Fruit fly (Drosophila melanogaster) whole organism, embryonic: ENCODE results near the gene Cap-H2.

Experiments used
- Bgb ChIP-seq: fragments of 200-800 bp; sonication (Bioruptor generic); IDR thresholded peaks from 2 replicates; pipeline ENCODE4 v1.3.6; 2022; ENCODE audit warnings: missing biosample characterization, missing genetic modification characterization; ENCODE audit not compliant: partially characterized antibody
- CG10274 ChIP-seq: fragments of 200-800 bp; sonication (Bioruptor generic); optimal IDR thresholded peaks from 3 replicates; lab custom pipeline; 2017; ENCODE audit warnings: missing biosample characterization, mild to moderate bottlenecking, missing genetic modification characterization
- CG10366 ChIP-seq: fragments of 200-800 bp; sonication (Bioruptor generic); IDR thresholded peaks from 2 replicates; pipeline ENCODE4 v1.3.6; 2022; ENCODE audit warnings: missing biosample characterization, missing genetic modification characterization
- CG11085 ChIP-seq: fragments of 200-800 bp; sonication (Bioruptor generic); IDR thresholded peaks from 2 replicates; pipeline ENCODE4 v1.3.6; 2022; ENCODE audit warnings: missing biosample characterization, missing genetic modification characterization
- CG12299 ChIP-seq: fragments of 200-800 bp; sonication (Bioruptor generic); optimal IDR thresholded peaks from 2 replicates; lab custom pipeline; 2018; ENCODE audit warnings: missing biosample characterization, mild to moderate bottlenecking, missing genetic modification characterization
- CG1529 ChIP-seq: fragments of 200-800 bp; sonication (Bioruptor generic); optimal IDR thresholded peaks from 3 replicates; lab custom pipeline; 2018; ENCODE audit warnings: missing biosample characterization, missing genetic modification characterization
- CG15479 ChIP-seq: fragments of 200-800 bp; sonication (Bioruptor generic); optimal IDR thresholded peaks from 3 replicates; lab custom pipeline; 2019; ENCODE audit warnings: missing biosample characterization, mild to moderate bottlenecking, missing genetic modification characterization, moderate library complexity
- CG15601 ChIP-seq: fragments of 200-800 bp; sonication (Bioruptor generic); optimal IDR thresholded peaks from 3 replicates; lab custom pipeline; 2019; ENCODE audit warnings: missing biosample characterization, mild to moderate bottlenecking, missing genetic modification characterization, moderate library complexity
- CG16779 ChIP-seq: fragments of 200-800 bp; sonication (Bioruptor generic); IDR thresholded peaks from 2 replicates; pipeline ENCODE4 v1.3.6; 2022; ENCODE audit warnings: missing biosample characterization, missing genetic modification characterization
- CG16813 ChIP-seq: fragments of 200-800 bp; sonication (Bioruptor generic); IDR thresholded peaks from 3 replicates; pipeline ENCODE4 v1.3.6; 2022; ENCODE audit warnings: missing biosample characterization, missing genetic modification characterization; ENCODE audit not compliant: partially characterized antibody
- CG17802 ChIP-seq: fragments of 200-800 bp; sonication (Bioruptor generic); optimal IDR thresholded peaks from 2 replicates; lab custom pipeline; 2018; ENCODE audit warnings: missing biosample characterization, mild to moderate bottlenecking, missing genetic modification characterization, moderate library complexity
- CG18262 ChIP-seq: fragments of 200-800 bp; optimal IDR thresholded peaks from 3 replicates; lab custom pipeline; 2019; ENCODE audit warnings: missing biosample characterization, mild to moderate bottlenecking, missing genetic modification characterization, moderate library complexity
- CG30020 ChIP-seq: fragments of 200-800 bp; optimal IDR thresholded peaks from 2 replicates; lab custom pipeline; 2019; ENCODE audit warnings: missing biosample characterization, mild to moderate bottlenecking, missing genetic modification characterization, moderate library complexity
- CG34376 ChIP-seq: fragments of 200-800 bp; sonication (Bioruptor generic); optimal IDR thresholded peaks from 2 replicates; lab custom pipeline; 2018; ENCODE audit warnings: missing biosample characterization, mild to moderate bottlenecking, missing genetic modification characterization
- CG4360 ChIP-seq: fragments of 200-800 bp; sonication (Bioruptor generic); IDR thresholded peaks from 2 replicates; pipeline ENCODE4 v1.3.6; 2022; ENCODE audit warnings: missing biosample characterization, missing genetic modification characterization
- CG4730 ChIP-seq: fragments of 200-800 bp; sonication (Bioruptor generic); IDR thresholded peaks from 2 replicates; pipeline ENCODE4 v1.3.6; 2022; ENCODE audit warnings: missing biosample characterization, missing genetic modification characterization
- CG4820 ChIP-seq: fragments of 200-800 bp; sonication (Bioruptor generic); optimal IDR thresholded peaks from 3 replicates; lab custom pipeline; 2016; ENCODE audit warnings: missing biosample characterization, missing genetic modification characterization
- CG6272 ChIP-seq: fragments of 200-800 bp; sonication (Bioruptor generic); IDR thresholded peaks from 2 replicates; pipeline ENCODE4 v1.3.6; 2022; ENCODE audit warnings: missing biosample characterization, missing genetic modification characterization
- CG6765 ChIP-seq: fragments of 200-800 bp; sonication (Bioruptor generic); optimal IDR thresholded peaks from 3 replicates; lab custom pipeline; 2017; ENCODE audit warnings: missing biosample characterization, mild to moderate bottlenecking, missing genetic modification characterization
- CG7839 ChIP-seq: fragments of 200-800 bp; sonication (Bioruptor generic); optimal IDR thresholded peaks from 3 replicates; lab custom pipeline; 2018; ENCODE audit warnings: missing biosample characterization, mild to moderate bottlenecking, missing genetic modification characterization, moderate library complexity
- CG8944 ChIP-seq: fragments of 200-800 bp; sonication (Bioruptor generic); optimal IDR thresholded peaks from 3 replicates; lab custom pipeline; 2016; ENCODE audit warnings: missing biosample characterization, missing genetic modification characterization
- Chrac-16 ChIP-seq: fragments of 200-800 bp; sonication (Bioruptor generic); optimal IDR thresholded peaks from 3 replicates; lab custom pipeline; 2016; ENCODE audit warnings: missing biosample characterization, missing genetic modification characterization
- CkIIα-i1 ChIP-seq: fragments of 200-800 bp; sonication (Bioruptor generic); IDR thresholded peaks from 2 replicates; pipeline ENCODE4 v1.3.6; 2022; ENCODE audit warnings: missing biosample characterization, missing genetic modification characterization
- Hr3 ChIP-seq: fragments of 200-800 bp; sonication (Bioruptor generic); optimal IDR thresholded peaks from 3 replicates; lab custom pipeline; 2016; ENCODE audit warnings: missing biosample characterization, missing genetic modification characterization
- Neu2 ChIP-seq: fragments of 200-800 bp; sonication (Bioruptor generic); optimal IDR thresholded peaks from 3 replicates; lab custom pipeline; 2016; ENCODE audit warnings: missing biosample characterization, missing genetic modification characterization, borderline replicate concordance
- PHDP ChIP-seq: fragments of 200-800 bp; sonication (Bioruptor generic); optimal IDR thresholded peaks from 3 replicates; lab custom pipeline; 2018; ENCODE audit warnings: missing biosample characterization, mild to moderate bottlenecking, missing genetic modification characterization, moderate library complexity
- Sin3A ChIP-seq: fragments of >200 bp; optimal IDR thresholded peaks from 2 replicates; lab custom pipeline; 2018
- Sox102F ChIP-seq: fragments of 200-800 bp; sonication (Bioruptor generic); optimal IDR thresholded peaks from 2 replicates; lab custom pipeline; 2018; ENCODE audit warnings: missing biosample characterization, mild to moderate bottlenecking, missing genetic modification characterization, moderate library complexity
- Xbp1 ChIP-seq: fragments of 200-800 bp; sonication (Bioruptor generic); optimal IDR thresholded peaks from 3 replicates; lab custom pipeline; 2016; ENCODE audit warnings: missing biosample characterization, mild to moderate bottlenecking, missing genetic modification characterization
- az2 ChIP-seq: fragments of 200-800 bp; sonication (Bioruptor generic); optimal IDR thresholded peaks from 3 replicates; lab custom pipeline; 2016; ENCODE audit warnings: missing biosample characterization, missing genetic modification characterization
- br ChIP-seq: fragments of >200 bp; optimal IDR thresholded peaks from 2 replicates; lab custom pipeline; 2017
- bsh ChIP-seq, 2 experiments: fragments of 200-800 bp; sonication (Bioruptor generic); optimal IDR thresholded peaks; 2 replicates each; lab custom pipeline; 2017 to 2018; ENCODE audit warnings: mild to moderate bottlenecking in 2 of 2, missing biosample characterization in 2 of 2, missing genetic modification characterization in 2 of 2, moderate library complexity in 1 of 2
- ci ChIP-seq: fragments of 200-800 bp; sonication (Bioruptor generic); IDR thresholded peaks from 3 replicates; pipeline ENCODE4 v1.3.6; 2022; ENCODE audit warnings: missing biosample characterization, missing genetic modification characterization
- dati ChIP-seq: fragments of 200-800 bp; sonication (Bioruptor generic); IDR thresholded peaks from 2 replicates; pipeline ENCODE4 v1.3.6; 2022; ENCODE audit warnings: missing biosample characterization, missing genetic modification characterization
- en ChIP-seq: fragments of 200-800 bp; sonication (Bioruptor generic); optimal IDR thresholded peaks from 2 replicates; lab custom pipeline; 2016; ENCODE audit warnings: missing biosample characterization, missing genetic modification characterization
- gcm2 ChIP-seq: fragments of 200-800 bp; sonication (Bioruptor generic); optimal IDR thresholded peaks from 2 replicates; lab custom pipeline; 2016; ENCODE audit warnings: missing biosample characterization, missing genetic modification characterization
- hb ChIP-seq: fragments of 200-800 bp; sonication (Bioruptor generic); IDR thresholded peaks from 3 replicates; pipeline ENCODE4 v1.3.6; 2022; ENCODE audit warnings: missing biosample characterization, missing genetic modification characterization; ENCODE audit not compliant: partially characterized antibody
- hbn ChIP-seq: fragments of 200-800 bp; sonication (Bioruptor generic); IDR thresholded peaks from 2 replicates; pipeline ENCODE4 v1.3.6; 2022; ENCODE audit warnings: missing biosample characterization, missing genetic modification characterization; ENCODE audit not compliant: partially characterized antibody
- nmo ChIP-seq: fragments of 200-800 bp; sonication (Bioruptor generic); optimal IDR thresholded peaks from 2 replicates; lab custom pipeline; 2018; ENCODE audit warnings: missing biosample characterization, mild to moderate bottlenecking, missing genetic modification characterization, moderate library complexity
- oc ChIP-seq: fragments of 200-800 bp; sonication (Bioruptor generic); optimal IDR thresholded peaks from 2 replicates; lab custom pipeline; 2018; ENCODE audit warnings: missing biosample characterization, mild to moderate bottlenecking, missing genetic modification characterization, moderate library complexity
- pb ChIP-seq: fragments of 200-800 bp; sonication (Bioruptor generic); optimal IDR thresholded peaks from 3 replicates; lab custom pipeline; 2016; ENCODE audit warnings: missing biosample characterization, missing genetic modification characterization
- sens ChIP-seq: fragments of 200-800 bp; sonication (Bioruptor generic); peaks from one replicate; lab custom pipeline; 2016; ENCODE audit warnings: missing biosample characterization, missing genetic modification characterization
- so ChIP-seq: fragments of 200-800 bp; sonication (Bioruptor generic); IDR thresholded peaks from 3 replicates; pipeline ENCODE4 v1.3.6; 2022; ENCODE audit warnings: missing biosample characterization, missing genetic modification characterization
- sob ChIP-seq: fragments of 200-800 bp; sonication (Bioruptor generic); IDR thresholded peaks from 2 replicates; pipeline ENCODE4 v1.3.6; 2022; ENCODE audit warnings: missing biosample characterization, missing genetic modification characterization
- stwl ChIP-seq: fragments of 200-800 bp; sonication (Bioruptor generic); optimal IDR thresholded peaks from 3 replicates; lab custom pipeline; 2018; ENCODE audit warnings: missing biosample characterization, mild to moderate bottlenecking, missing genetic modification characterization, moderate library complexity
- tap ChIP-seq: fragments of 200-800 bp; optimal IDR thresholded peaks from 3 replicates; lab custom pipeline; 2019; ENCODE audit warnings: missing biosample characterization, mild to moderate bottlenecking, missing genetic modification characterization, moderate library complexity
- vfl ChIP-seq: fragments of 200-800 bp; sonication (Bioruptor generic); optimal IDR thresholded peaks from 2 replicates; lab custom pipeline; 2016; ENCODE audit warnings: missing biosample characterization, missing genetic modification characterization
- wor ChIP-seq: fragments of 200-800 bp; sonication (Bioruptor generic); IDR thresholded peaks from 2 replicates; pipeline ENCODE4 v1.3.6; 2022; ENCODE audit warnings: missing biosample characterization, missing genetic modification characterization

Gene Cap-H2

dm6 chr3R:10760966-10761855 is at the start of gene Cap-H2, which contains the start of gene MED7 (continued):
- TF ChIP-seq CG11085 (GFP tag; lab: Robert Waterston, UW): peak; percentile 65
- TF ChIP-seq CG8944 (GFP tag; lab: Kevin White, UChicago): peak; percentile 80
- no peak for TF ChIP-seq Neu2 (GFP tag; lab: Kevin White, UChicago)
- TF ChIP-seq stwl (tag; lab: Kevin White, UChicago): peak; percentile 76
- peak; percentile 78; the same call in 2 of the 3 replicates for TF ChIP-seq so
- peak; percentile 80 for TF ChIP-seq Sin3A (lab: Kevin White, UChicago)
- no peak for TF ChIP-seq oc (tag; lab: Kevin White, UChicago)
- peak; percentile 99 for TF ChIP-seq CG16813 (GFP tag; lab: Robert Waterston, UW)
- TF ChIP-seq CkIIα-i1 (GFP tag; lab: Robert Waterston, UW): no peak
- TF ChIP-seq CG12299 (tag; lab: Kevin White, UChicago): peak; percentile 47
- peak; percentile 50 for TF ChIP-seq pb (GFP tag; lab: Kevin White, UChicago)
- TF ChIP-seq CG7839 (tag; lab: Kevin White, UChicago): no peak
- peak; percentile 77 for TF ChIP-seq CG4730 (GFP tag; lab: Robert Waterston, UW)
- TF ChIP-seq Bgb (GFP tag; lab: Robert Waterston, UW): peak; percentile 95
- peak; percentile 91 for TF ChIP-seq CG6272 (GFP tag; lab: Robert Waterston, UW)
- TF ChIP-seq en (GFP tag; lab: Kevin White, UChicago): no peak
- peak; percentile 88 for TF ChIP-seq Chrac-16 (GFP tag; lab: Kevin White, UChicago)
- peak; percentile 97 for TF ChIP-seq sens
- peak; percentile 39 for TF ChIP-seq CG34376
- TF ChIP-seq CG15479 (GFP tag; lab: Kevin White, UChicago): peak; percentile 4
- TF ChIP-seq CG16779 (GFP tag; lab: Robert Waterston, UW): 0 out of 2 replicates have a peak, but pooled peaks have one; percentile 59
- TF ChIP-seq gcm2 (GFP tag; lab: Kevin White, UChicago): peak; percentile 69
- peak; percentile 3 for TF ChIP-seq CG1529 (GFP tag; lab: Kevin White, UChicago)
- TF ChIP-seq CG15601 (tag; lab: Kevin White, UChicago): peak; percentile 72
- TF ChIP-seq Xbp1 (GFP tag; lab: Kevin White, UChicago): peak; percentile 90
- TF ChIP-seq bsh (GFP tag; optimal IDR thresholded peaks at IDR 0.05; lab: Kevin White, UChicago): peak in 1 of 2 experiments; percentile 76
- TF ChIP-seq CG10366 (GFP tag; lab: Robert Waterston, UW): peak; percentile 83
- TF ChIP-seq hbn: peak; percentile 99
- peak; percentile 51 for TF ChIP-seq tap
- TF ChIP-seq Sox102F: no peak
- TF ChIP-seq CG30020 (tag; lab: Kevin White, UChicago): peak; percentile 74
- TF ChIP-seq dati (GFP tag; lab: Robert Waterston, UW): 0 out of 2 replicates have a peak, but pooled peaks have one; percentile 18
- TF ChIP-seq wor: peak; percentile 59
- peak; percentile 85 for TF ChIP-seq Hr3 (GFP tag; lab: Kevin White, UChicago)
- peak; percentile 80 for TF ChIP-seq CG18262 (tag; lab: Kevin White, UChicago)
- peak; percentile 93 for TF ChIP-seq sob
- peak; percentile 26 for TF ChIP-seq CG10274 (GFP tag; lab: Kevin White, UChicago)
- no peak for TF ChIP-seq br (lab: Kevin White, UChicago)
- peak; percentile 37; the same call in 1 of the 2 replicates for TF ChIP-seq CG4360
- no peak for TF ChIP-seq CG6765
- TF ChIP-seq CG4820: peak; percentile 73
- peak; percentile 86 for TF ChIP-seq vfl (GFP tag; lab: Kevin White, UChicago)
- TF ChIP-seq nmo (GFP tag; lab: Kevin White, UChicago): peak; percentile 97
- TF ChIP-seq CG17802 (tag; lab: Kevin White, UChicago): peak; percentile 0
- peak; percentile 98 for TF ChIP-seq hb (GFP tag; lab: Robert Waterston, UW)
- peak; percentile 82 for TF ChIP-seq az2 (GFP tag; lab: Kevin White, UChicago)
- peak; percentile 77 for TF ChIP-seq ci
- TF ChIP-seq PHDP (tag; lab: Kevin White, UChicago): peak; percentile 79
